Worm (Caenorhabditis elegans): Measurements from ENCODE around the gene marc-1.

DNA sequence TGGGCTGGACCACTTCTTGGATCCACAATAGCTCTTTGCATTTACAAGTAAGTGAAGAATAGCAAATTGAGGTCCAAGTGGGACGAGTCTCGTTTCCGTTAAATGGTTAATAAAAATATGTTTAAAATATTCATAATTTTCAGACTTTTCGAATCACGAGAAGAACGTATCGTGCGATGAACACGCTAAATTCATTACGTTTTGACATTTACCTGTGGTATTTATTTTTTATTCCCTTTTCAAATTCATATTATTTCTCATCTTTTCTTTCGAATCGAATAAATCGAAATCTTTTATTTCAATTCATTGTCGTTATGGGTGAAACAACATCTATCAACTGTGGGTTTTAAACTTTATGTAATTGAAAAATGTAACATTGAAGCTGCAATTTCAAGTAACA lies at the start of gene marc-1:
- TF ChIP-seq nhr-237 (tag; optimal IDR thresholded peaks at IDR 0.05) (no peak), lin-15B (tag; optimal IDR thresholded peaks at IDR 0.05) (no peak), nhr-11 (tag; optimal IDR thresholded peaks at IDR 0.05) (no peak), snpc-4 (tag; optimal IDR thresholded peaks at IDR 0.05) (no peak), tbx-2 (tag; optimal IDR thresholded peaks at IDR 0.05) (no peak), elt-2 (tag; optimal IDR thresholded peaks at IDR 0.05) (no peak), fkh-10 (GFP tag; optimal IDR thresholded peaks at IDR 0.05) (no peak), ztf-4 (tag; optimal IDR thresholded peaks at IDR 0.05) (no peak), nhr-12 (tag; optimal IDR thresholded peaks at IDR 0.05) (no peak), nhr-25 (tag; optimal IDR thresholded peaks at IDR 0.05) (no peak)

All from whole organism, L3 larva.